Fruit fly (Drosophila melanogaster): ENCODE measurements around the gene CG6149.

CG6149 gene

DNA sequence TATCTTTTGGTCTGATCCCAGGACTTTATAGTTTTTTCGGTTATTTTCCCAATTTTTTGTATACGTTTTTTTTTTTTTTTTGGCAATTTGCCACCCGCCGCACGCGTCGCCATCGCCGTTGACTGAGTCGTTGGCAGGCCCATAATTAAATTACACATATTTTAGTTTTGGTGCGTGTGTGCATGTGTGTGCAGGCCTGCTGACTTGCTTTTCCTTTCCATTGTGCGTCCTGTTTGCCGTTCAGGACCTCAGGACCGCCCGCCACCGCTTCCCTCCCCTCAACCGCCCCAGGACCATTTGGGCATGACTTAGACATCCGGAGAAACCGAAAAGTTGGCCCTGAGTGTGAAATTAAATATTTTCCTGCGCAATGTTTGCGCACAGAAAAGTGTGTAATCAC is 14.3 kb downstream of the CG6149 start:
- TF ChIP-seq CG11902 (GFP tag; optimal IDR thresholded peaks at IDR 0.05) (no peak), Lpt (GFP tag; optimal IDR thresholded peaks at IDR 0.05) (no peak), Hr4 (GFP tag; optimal IDR thresholded peaks at IDR 0.05) (no peak), CG15336 (GFP tag; IDR thresholded peaks at IDR 0.05) (no peak), CG1621 (tag; optimal IDR thresholded peaks at IDR 0.05) (no peak), CG6792 (GFP tag; optimal IDR thresholded peaks at IDR 0.05) (no peak), CG3919 (GFP tag; optimal IDR thresholded peaks at IDR 0.05) (no peak), CG6276 (GFP tag; optimal IDR thresholded peaks at IDR 0.05) (no peak)

DNA sequence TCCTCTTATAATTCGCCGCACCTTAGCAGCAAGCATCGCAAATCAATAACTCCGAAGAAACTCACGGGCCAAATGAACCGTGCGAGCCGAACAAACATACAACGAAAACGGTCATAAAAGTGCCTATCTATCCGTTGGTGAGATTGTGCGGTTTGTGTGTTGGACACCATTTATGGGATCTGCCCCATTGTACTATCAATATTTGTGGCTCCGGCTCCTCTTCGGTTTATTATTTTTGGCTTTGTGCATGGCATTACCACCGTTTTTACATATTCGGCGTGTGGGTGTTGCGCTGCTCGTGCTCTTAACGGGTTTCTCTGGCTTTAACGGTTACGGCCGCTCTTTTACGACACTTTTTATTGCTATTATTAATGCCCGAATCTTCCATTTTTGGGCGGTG is 15.9 kb downstream of the CG6149 start:
- TF ChIP-seq CG6163 (GFP tag; IDR thresholded peaks at IDR 0.05): 0 out of 3 replicates have a peak, but pooled peaks have one; percentile 5
- TF ChIP-seq Eip78C (GFP tag): peak; percentile 44
- TF ChIP-seq net (GFP tag; optimal IDR thresholded peaks at IDR 0.05): no peak
- peak; percentile 63 for TF ChIP-seq fkh (GFP tag; optimal IDR thresholded peaks at IDR 0.05)
- no peak for TF ChIP-seq cyc (GFP tag; optimal IDR thresholded peaks at IDR 0.05)

- TF ChIP-seq esn (GFP tag; optimal IDR thresholded peaks at IDR 0.05): no peak
- no peak for TF ChIP-seq acj6 (GFP tag; optimal IDR thresholded peaks at IDR 0.05)
- TF ChIP-seq Gug (GFP tag; IDR thresholded peaks at IDR 0.05): peak; percentile 25; the same call in 1 of the 2 replicates
- no peak for TF ChIP-seq Eip75B (GFP tag; optimal IDR thresholded peaks at IDR 0.05)
- peak; percentile 31 for TF ChIP-seq CG3919 (GFP tag; optimal IDR thresholded peaks at IDR 0.05)
- no peak for TF ChIP-seq Eip93F (GFP tag; optimal IDR thresholded peaks at IDR 0.05)
- TF ChIP-seq fkh (GFP tag; optimal IDR thresholded peaks at IDR 0.05): peak; percentile 38
- no peak for TF ChIP-seq Sox15 (GFP tag; optimal IDR thresholded peaks at IDR 0.05)
- peak; percentile 35 for TF ChIP-seq CG32006 (GFP tag; optimal IDR thresholded peaks at IDR 0.05)
- no peak for TF ChIP-seq dsx (GFP tag; optimal IDR thresholded peaks at IDR 0.05; ENCODE audit: poor library complexity, severe bottlenecking)
- TF ChIP-seq Blimp-1 (GFP tag; optimal IDR thresholded peaks at IDR 0.05): no peak
- no peak for TF ChIP-seq Ets96B (tag; optimal IDR thresholded peaks at IDR 0.05)
- TF ChIP-seq CG10631 (GFP tag; optimal IDR thresholded peaks at IDR 0.05): peak; percentile 34
- peak; percentile 13 for TF ChIP-seq Lpt (GFP tag; optimal IDR thresholded peaks at IDR 0.05)
- peak; percentile 75 for TF ChIP-seq CG15336 (GFP tag; IDR thresholded peaks at IDR 0.05)
- TF ChIP-seq Hr38 (GFP tag; optimal IDR thresholded peaks at IDR 0.05): no peak
- peak; percentile 59 for TF ChIP-seq CG8119 (GFP tag; IDR thresholded peaks at IDR 0.05)
- no peak for TF ChIP-seq vri (GFP tag; optimal IDR thresholded peaks at IDR 0.05)
- no peak for TF ChIP-seq CG7368 (GFP tag; optimal IDR thresholded peaks at IDR 0.05)
- no peak for TF ChIP-seq CG4318 (GFP tag; optimal IDR thresholded peaks at IDR 0.05)
- peak; percentile 43 for TF ChIP-seq CG6276 (GFP tag; optimal IDR thresholded peaks at IDR 0.05)
- no peak for TF ChIP-seq topi (GFP tag; optimal IDR thresholded peaks at IDR 0.05)
- TF ChIP-seq Eip78C (GFP tag): peak; percentile 66
- TF ChIP-seq lz (GFP tag; optimal IDR thresholded peaks at IDR 0.05): no peak
- TF ChIP-seq CG31627 (GFP tag; optimal IDR thresholded peaks at IDR 0.05): no peak
- TF ChIP-seq Hr4 (GFP tag; optimal IDR thresholded peaks at IDR 0.05): peak; percentile 58
- TF ChIP-seq eg (GFP tag; IDR thresholded peaks at IDR 0.05): peak; percentile 63; the same call in 2 of the 3 replicates
- TF ChIP-seq CG3032 (tag; optimal IDR thresholded peaks at IDR 0.05): peak; percentile 18
- peak; percentile 27 for TF ChIP-seq svp (GFP tag)
- TF ChIP-seq achi (GFP tag; optimal IDR thresholded peaks at IDR 0.05): peak; percentile 31
- TF ChIP-seq CG6163 (GFP tag; IDR thresholded peaks at IDR 0.05): peak; percentile 61; the same call in 2 of the 3 replicates
- no peak for TF ChIP-seq Hr39 (GFP tag; optimal IDR thresholded peaks at IDR 0.05)
- TF ChIP-seq CG11294 (GFP tag; IDR thresholded peaks at IDR 0.05): peak; percentile 20; the same call in 1 of the 2 replicates
- no peak for TF ChIP-seq Sox102F (GFP tag; optimal IDR thresholded peaks at IDR 0.05)
- TF ChIP-seq CG8319 (GFP tag; optimal IDR thresholded peaks at IDR 0.05): no peak
- peak; percentile 5 for TF ChIP-seq Met (GFP tag; optimal IDR thresholded peaks at IDR 0.05)
- TF ChIP-seq Sox14 (GFP tag; optimal IDR thresholded peaks at IDR 0.05): peak; percentile 10
- TF ChIP-seq pdm3 (GFP tag; optimal IDR thresholded peaks at IDR 0.05): peak; percentile 2
- TF ChIP-seq fd59A (GFP tag; optimal IDR thresholded peaks at IDR 0.05): no peak
Measured at dm6 chr3L:11418041-11418674, 17.1 kb downstream of the CG6149 start.

Measured in whole organism, prepupa.